Fruit fly (Drosophila melanogaster) whole organism, embryonic: ENCODE results near the gene Eip63E.
A peak's percentile ranks its signal among the peaks of the same experiment; 100 is the strongest.

Source experiments
- B-H2 ChIP-seq: fragments of 200-800 bp; sonication (Bioruptor generic); optimal IDR thresholded peaks from 2 replicates; lab custom pipeline; 2018; ENCODE audit warnings: missing biosample characterization, mild to moderate bottlenecking, missing genetic modification characterization
- CG11723 ChIP-seq: fragments of 200-800 bp; sonication (Bioruptor generic); optimal IDR thresholded peaks from 2 replicates; lab custom pipeline; 2017; ENCODE audit warnings: missing biosample characterization, mild to moderate bottlenecking, missing genetic modification characterization
- CG12104 ChIP-seq: fragments of 200-800 bp; sonication (Bioruptor generic); optimal IDR thresholded peaks from 3 replicates; lab custom pipeline; 2016; ENCODE audit warnings: missing biosample characterization, missing genetic modification characterization
- CG12391 ChIP-seq: fragments of 200-800 bp; sonication (Bioruptor generic); optimal IDR thresholded peaks from 3 replicates; lab custom pipeline; 2018; ENCODE audit warnings: missing biosample characterization, mild to moderate bottlenecking, missing genetic modification characterization, moderate library complexity
- CG12769 ChIP-seq: fragments of 200-800 bp; sonication (Bioruptor generic); optimal IDR thresholded peaks from 2 replicates; lab custom pipeline; 2019; ENCODE audit warnings: missing biosample characterization, mild to moderate bottlenecking, missing genetic modification characterization, moderate library complexity
- CG14965 ChIP-seq: fragments of 200-800 bp; sonication (Bioruptor generic); optimal IDR thresholded peaks from 2 replicates; lab custom pipeline; 2016; ENCODE audit warnings: missing biosample characterization, missing genetic modification characterization, borderline replicate concordance
- CG15269 ChIP-seq: fragments of 200-800 bp; sonication (Bioruptor generic); optimal IDR thresholded peaks from 2 replicates; lab custom pipeline; 2018; ENCODE audit warnings: missing biosample characterization, mild to moderate bottlenecking, missing genetic modification characterization, moderate library complexity
- CG15601 ChIP-seq: fragments of 200-800 bp; sonication (Bioruptor generic); optimal IDR thresholded peaks from 3 replicates; lab custom pipeline; 2019; ENCODE audit warnings: missing biosample characterization, mild to moderate bottlenecking, missing genetic modification characterization, moderate library complexity
- CG18011 ChIP-seq: fragments of 200-800 bp; sonication (Bioruptor generic); optimal IDR thresholded peaks from 2 replicates; lab custom pipeline; 2017; ENCODE audit warnings: missing biosample characterization, missing genetic modification characterization, mild to moderate bottlenecking, moderate library complexity, missing genotype
- CG34376 ChIP-seq: fragments of 200-800 bp; sonication (Bioruptor generic); optimal IDR thresholded peaks from 2 replicates; lab custom pipeline; 2018; ENCODE audit warnings: missing biosample characterization, mild to moderate bottlenecking, missing genetic modification characterization
- CG42726 ChIP-seq: fragments of 200-800 bp; sonication (Bioruptor generic); IDR thresholded peaks from 2 replicates; pipeline ENCODE4 v1.3.6; 2022; ENCODE audit warnings: missing biosample characterization, missing genetic modification characterization; ENCODE audit not compliant: partially characterized antibody
- CG6683 ChIP-seq: fragments of 200-800 bp; sonication (Bioruptor generic); optimal IDR thresholded peaks from 2 replicates; lab custom pipeline; 2017; ENCODE audit warnings: missing biosample characterization, mild to moderate bottlenecking, missing genetic modification characterization, missing genetic modification reagents
- CG7372 ChIP-seq: fragments of 200-800 bp; sonication (Bioruptor generic); IDR thresholded peaks from 2 replicates; pipeline ENCODE4 v1.3.6; 2022; ENCODE audit warnings: missing biosample characterization, missing genetic modification characterization
- CG8359 ChIP-seq: fragments of 200-800 bp; sonication (Bioruptor generic); optimal IDR thresholded peaks from 2 replicates; lab custom pipeline; 2017; ENCODE audit warnings: missing biosample characterization, mild to moderate bottlenecking, missing genetic modification characterization, borderline replicate concordance
- CG9797 ChIP-seq: fragments of 200-800 bp; sonication (Bioruptor generic); optimal IDR thresholded peaks from 3 replicates; lab custom pipeline; 2018; ENCODE audit warnings: missing biosample characterization, mild to moderate bottlenecking, missing genetic modification characterization
- D ChIP-seq, 2 experiments: fragments of 200-800 bp in 1 of 2; fragments of >200 bp in 1 of 2; sonication (Bioruptor generic) in 1 of 2; optimal IDR thresholded peaks; 2 replicates in 1 of 2; 3 replicates in 1 of 2; lab custom pipeline; 2017; ENCODE audit warnings: mild to moderate bottlenecking in 1 of 2, missing biosample characterization in 1 of 2, missing genetic modification characterization in 1 of 2, missing genetic modification reagents in 1 of 2
- Dbx ChIP-seq: fragments of 200-800 bp; sonication (Bioruptor generic); IDR thresholded peaks from 3 replicates; pipeline ENCODE4 v1.3.6; 2022; ENCODE audit warnings: missing biosample characterization, missing genetic modification characterization
- Deaf1 ChIP-seq: fragments of 200-800 bp; optimal IDR thresholded peaks from 3 replicates; lab custom pipeline; 2019; ENCODE audit warnings: missing biosample characterization, mild to moderate bottlenecking, missing genetic modification characterization, moderate library complexity
- Dip3 ChIP-seq: fragments of 200-800 bp; sonication (Bioruptor generic); optimal IDR thresholded peaks from 3 replicates; lab custom pipeline; 2016; ENCODE audit warnings: missing biosample characterization, missing genetic modification characterization
- Ets65A ChIP-seq: fragments of 200-800 bp; sonication (Bioruptor generic); peaks from one replicate; lab custom pipeline; 2016; ENCODE audit warnings: missing biosample characterization, missing genetic modification characterization
- Ets97D ChIP-seq: fragments of 200-800 bp; sonication (Bioruptor generic); optimal IDR thresholded peaks from 3 replicates; lab custom pipeline; 2016; ENCODE audit warnings: missing biosample characterization, missing genetic modification characterization
- Fer1 ChIP-seq: fragments of 200-800 bp; sonication (Bioruptor generic); optimal IDR thresholded peaks from 2 replicates; lab custom pipeline; 2017; ENCODE audit warnings: missing biosample characterization, mild to moderate bottlenecking, missing genetic modification characterization
- Hr39 ChIP-seq: fragments of >200 bp; optimal IDR thresholded peaks from 2 replicates; lab custom pipeline; 2017
- Jarid2 ChIP-seq: fragments of 200-800 bp; sonication (Bioruptor generic); optimal IDR thresholded peaks from 3 replicates; lab custom pipeline; 2017; ENCODE audit warnings: mild to moderate bottlenecking, missing biosample characterization, missing genetic modification reagents, missing genetic modification characterization
- Kr ChIP-seq: fragments of 200-800 bp; sonication (Bioruptor generic); optimal IDR thresholded peaks from 2 replicates; lab custom pipeline; 2017; ENCODE audit warnings: missing biosample characterization, mild to moderate bottlenecking, missing genetic modification characterization
- Lim3 ChIP-seq: fragments of 200-800 bp; sonication (Bioruptor generic); IDR thresholded peaks from 2 replicates; pipeline ENCODE4 v1.3.6; 2022; ENCODE audit warnings: missing biosample characterization, missing genetic modification characterization
- MBD-R2 ChIP-seq: fragments of 200-800 bp; sonication (Bioruptor generic); IDR thresholded peaks from 2 replicates; pipeline ENCODE4 v1.3.6; 2022; ENCODE audit warnings: missing biosample characterization, missing genetic modification characterization
- NC2β ChIP-seq: fragments of 200-800 bp; sonication (Bioruptor generic); optimal IDR thresholded peaks from 2 replicates; lab custom pipeline; 2016; ENCODE audit warnings: missing biosample characterization, missing genetic modification characterization
- NfI ChIP-seq: fragments of 200-800 bp; sonication (Bioruptor generic); optimal IDR thresholded peaks from 3 replicates; lab custom pipeline; 2018; ENCODE audit warnings: missing biosample characterization, mild to moderate bottlenecking, missing genetic modification characterization, moderate library complexity
- Sox100B ChIP-seq: fragments of 200-800 bp; sonication (Bioruptor generic); optimal IDR thresholded peaks from 3 replicates; lab custom pipeline; 2018; ENCODE audit warnings: missing biosample characterization, mild to moderate bottlenecking, missing genetic modification characterization
- Ssrp ChIP-seq: fragments of 200-800 bp; sonication (Bioruptor generic); optimal IDR thresholded peaks from 2 replicates; lab custom pipeline; 2018; ENCODE audit warnings: missing biosample characterization, mild to moderate bottlenecking, missing genetic modification characterization, moderate library complexity
- al ChIP-seq: fragments of 200-800 bp; sonication (Bioruptor generic); IDR thresholded peaks from 2 replicates; pipeline ENCODE4 v1.3.6; 2022; ENCODE audit warnings: missing biosample characterization, missing genetic modification characterization
- bab2 ChIP-seq: fragments of 200-800 bp; sonication (Bioruptor generic); optimal IDR thresholded peaks from 2 replicates; lab custom pipeline; 2016; ENCODE audit warnings: missing biosample characterization, missing genetic modification characterization
- bbx ChIP-seq: fragments of 200-800 bp; sonication (Bioruptor generic); IDR thresholded peaks from 2 replicates; pipeline ENCODE4 v1.3.6; 2022; ENCODE audit warnings: missing biosample characterization, missing genetic modification characterization; ENCODE audit not compliant: partially characterized antibody
- cad ChIP-seq: fragments of >200 bp; optimal IDR thresholded peaks from 2 replicates; lab custom pipeline; 2017; ENCODE audit warnings: missing biosample characterization, missing genetic modification characterization
- ci ChIP-seq: fragments of 200-800 bp; sonication (Bioruptor generic); IDR thresholded peaks from 3 replicates; pipeline ENCODE4 v1.3.6; 2022; ENCODE audit warnings: missing biosample characterization, missing genetic modification characterization
- crol ChIP-seq: fragments of 200-800 bp; sonication (Bioruptor generic); IDR thresholded peaks from 2 replicates; pipeline ENCODE4 v1.3.6; 2022; ENCODE audit warnings: missing biosample characterization, missing genetic modification characterization
- danr ChIP-seq: fragments of 200-800 bp; sonication (Bioruptor generic); IDR thresholded peaks from 2 replicates; pipeline ENCODE4 v1.3.6; 2022; ENCODE audit warnings: missing biosample characterization, missing genetic modification characterization
- fd3F ChIP-seq: fragments of 200-800 bp; sonication (Bioruptor generic); optimal IDR thresholded peaks from 2 replicates; lab custom pipeline; 2018; ENCODE audit warnings: missing biosample characterization, mild to moderate bottlenecking, missing genetic modification characterization, moderate library complexity
- kah ChIP-seq: fragments of 200-800 bp; sonication (Bioruptor generic); optimal IDR thresholded peaks from 2 replicates; lab custom pipeline; 2018; ENCODE audit warnings: missing biosample characterization, mild to moderate bottlenecking, missing genetic modification characterization
- lmd ChIP-seq: fragments of 200-800 bp; sonication (Bioruptor generic); IDR thresholded peaks from 2 replicates; pipeline ENCODE4 v1.3.6; 2022; ENCODE audit warnings: missing biosample characterization, missing genetic modification characterization
- nau ChIP-seq: fragments of 200-800 bp; sonication (Bioruptor generic); optimal IDR thresholded peaks from 3 replicates; lab custom pipeline; 2017; ENCODE audit warnings: missing biosample characterization, mild to moderate bottlenecking, missing genetic modification characterization, missing genetic modification reagents
- nom ChIP-seq: fragments of 200-800 bp; sonication (Bioruptor generic); optimal IDR thresholded peaks from 2 replicates; lab custom pipeline; 2017; ENCODE audit warnings: missing biosample characterization, missing genetic modification characterization, mild to moderate bottlenecking, moderate library complexity, missing genetic modification reagents
- phol ChIP-seq: fragments of 200-800 bp; sonication (Bioruptor generic); optimal IDR thresholded peaks from 3 replicates; lab custom pipeline; 2018; ENCODE audit warnings: missing biosample characterization, mild to moderate bottlenecking, missing genetic modification characterization, moderate library complexity
- sd ChIP-seq: fragments of 200-800 bp; sonication (Bioruptor generic); optimal IDR thresholded peaks from 3 replicates; lab custom pipeline; 2018; ENCODE audit warnings: missing biosample characterization, mild to moderate bottlenecking, missing genetic modification characterization, moderate library complexity
- sens-2 ChIP-seq: fragments of 200-800 bp; sonication (Bioruptor generic); IDR thresholded peaks from 2 replicates; pipeline ENCODE4 v1.3.6; 2022; ENCODE audit warnings: missing biosample characterization, missing genetic modification characterization
- slp2 ChIP-seq: fragments of 200-800 bp; sonication (Bioruptor generic); optimal IDR thresholded peaks from 2 replicates; lab custom pipeline; 2016; ENCODE audit warnings: missing biosample characterization, missing genetic modification characterization
- unpg ChIP-seq: fragments of 200-800 bp; sonication (Bioruptor generic); optimal IDR thresholded peaks from 3 replicates; lab custom pipeline; 2018; ENCODE audit warnings: missing biosample characterization, mild to moderate bottlenecking, missing genetic modification characterization, moderate library complexity

The Eip63E gene

DNA sequence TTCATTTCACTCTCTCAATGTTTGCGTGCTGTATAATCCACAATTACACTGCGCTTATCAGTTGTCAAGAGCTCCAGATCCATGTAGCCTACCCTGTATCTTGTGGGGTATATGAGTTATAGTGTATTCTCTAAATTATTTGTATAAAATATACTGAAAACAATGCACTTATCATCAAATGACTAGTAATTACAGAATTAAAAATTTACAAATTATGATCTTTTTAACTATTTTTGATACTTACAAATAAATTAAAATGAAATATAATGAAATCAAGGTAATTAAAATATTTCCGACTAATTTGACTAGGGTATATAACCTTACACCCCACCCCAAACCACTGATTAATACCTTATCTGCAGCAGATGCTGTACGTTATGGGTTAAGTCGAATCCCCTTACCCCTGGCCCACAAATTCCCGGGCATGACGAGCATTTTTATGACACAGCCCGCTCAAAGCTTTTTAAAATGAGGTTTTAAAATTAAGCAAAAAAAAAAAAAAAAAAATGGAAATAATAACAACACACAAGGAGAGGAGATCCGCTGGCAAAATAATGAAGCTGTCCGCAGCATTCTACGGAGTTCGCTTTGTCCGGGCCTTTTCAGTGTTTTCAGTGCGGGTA lies 30.4 kb upstream of the Eip63E start (continued):
- no peak for TF ChIP-seq Ets65A
- TF ChIP-seq CG9797 (GFP tag; lab: Kevin White, UChicago): no peak
- no peak; the same call in 1 of the 2 replicates for TF ChIP-seq lmd (GFP tag; lab: Robert Waterston, UW)
- TF ChIP-seq Hr39 (lab: Kevin White, UChicago): no peak
- peak; percentile 50; the same call in 1 of the 2 replicates for TF ChIP-seq crol
- TF ChIP-seq unpg (GFP tag; lab: Kevin White, UChicago): peak; percentile 13
- TF ChIP-seq MBD-R2 (GFP tag; lab: Robert Waterston, UW): no peak
- TF ChIP-seq CG7372 (GFP tag; lab: Robert Waterston, UW): no peak
- peak; percentile 31 for TF ChIP-seq CG15601 (tag; lab: Kevin White, UChicago)
- TF ChIP-seq kah (GFP tag; lab: Kevin White, UChicago): no peak
- TF ChIP-seq Ssrp: peak; percentile 30
- no peak for TF ChIP-seq CG12769 (tag; lab: Kevin White, UChicago)
- TF ChIP-seq NC2β (GFP tag; lab: Kevin White, UChicago): no peak
- peak; percentile 50 for TF ChIP-seq phol
- TF ChIP-seq Deaf1 (tag; lab: Kevin White, UChicago): no peak
- TF ChIP-seq bbx (GFP tag; lab: Robert Waterston, UW): no peak
- no peak for TF ChIP-seq CG42726 (GFP tag; lab: Robert Waterston, UW)
- no peak for TF ChIP-seq Lim3 (GFP tag; lab: Robert Waterston, UW)
- TF ChIP-seq CG8359 (GFP tag; lab: Kevin White, UChicago): no peak
- peak; percentile 50 for TF ChIP-seq CG12391 (tag; lab: Kevin White, UChicago)
- no peak for TF ChIP-seq Ets97D
- TF ChIP-seq sens-2: no peak
- no peak for TF ChIP-seq CG18011 (GFP tag; lab: Kevin White, UChicago)
- no peak for TF ChIP-seq CG34376 (GFP tag; lab: Kevin White, UChicago)
- TF ChIP-seq Dip3 (GFP tag; lab: Kevin White, UChicago): no peak
- TF ChIP-seq NfI: no peak

DNA sequence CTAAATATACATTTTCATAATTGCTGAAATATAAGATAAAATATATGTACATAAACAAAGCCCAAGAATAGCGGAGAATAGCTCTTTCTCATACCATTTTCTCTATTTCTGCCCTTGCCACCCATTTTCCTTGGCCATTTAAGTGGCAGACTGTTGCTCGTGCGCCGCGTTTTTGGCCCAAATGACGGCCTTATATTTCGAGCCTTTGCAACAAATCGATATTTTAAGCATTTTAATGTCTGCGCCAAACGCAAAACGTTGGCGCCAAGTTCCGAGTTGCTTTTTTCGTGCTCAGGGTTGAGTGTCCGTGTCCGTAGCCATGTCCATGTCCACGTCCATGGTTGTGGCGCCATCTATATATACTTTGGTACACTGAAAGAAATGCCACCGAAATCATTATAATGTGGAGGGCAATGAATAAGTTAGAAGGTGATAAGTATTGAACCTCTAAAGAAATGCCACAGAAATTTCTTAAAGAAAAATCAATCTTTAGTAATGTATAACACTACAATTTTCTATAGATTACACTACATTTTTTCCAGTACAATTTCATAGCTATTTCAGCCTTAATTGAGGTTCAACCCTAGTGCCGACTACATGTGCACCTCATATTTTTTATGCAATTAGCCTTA lies 23.3 kb upstream of the Eip63E start:
- TF ChIP-seq nau (no peak), CG12104 (GFP tag; lab: Kevin White, UChicago) (no peak), CG7372 (GFP tag; lab: Robert Waterston, UW) (no peak), danr (GFP tag; lab: Robert Waterston, UW) (no peak), lmd (GFP tag; lab: Robert Waterston, UW) (peak; percentile 18; the same call in 1 of the 2 replicates), CG15269 (tag; lab: Kevin White, UChicago) (peak; percentile 36), Dbx (GFP tag; lab: Robert Waterston, UW) (0 out of 3 replicates have a peak, but pooled peaks have one; percentile 5), cad (GFP tag; lab: Kevin White, UChicago) (no peak), CG14965 (GFP tag; lab: Kevin White, UChicago) (no peak), sd (tag; lab: Kevin White, UChicago) (no peak), CG6683 (GFP tag; lab: Kevin White, UChicago) (no peak), Sox100B (no peak), Ets65A (no peak), bab2 (GFP tag; lab: Kevin White, UChicago) (no peak), Fer1 (GFP tag; lab: Kevin White, UChicago) (peak; percentile 38), ci (GFP tag; lab: Robert Waterston, UW) (no peak), nom (GFP tag; lab: Kevin White, UChicago) (no peak), D (optimal IDR thresholded peaks at IDR 0.05; lab: Kevin White, UChicago) (no peak), D (GFP tag; optimal IDR thresholded peaks at IDR 0.05; lab: Kevin White, UChicago) (no peak), slp2 (no peak), Jarid2 (no peak), B-H2 (no peak), CG11723 (GFP tag; lab: Kevin White, UChicago) (no peak), fd3F (GFP tag; lab: Kevin White, UChicago) (no peak), al (no peak), Kr (no peak)
